Worm (Caenorhabditis elegans) whole organism, early embryonic: ENCODE measurements around the gene grl-18.

Experiments used
- B0310.2 ChIP-seq: sonication (generic microtip); optimal IDR thresholded peaks from 2 replicates; lab custom pipeline; 2016; ENCODE audit warnings: mild to moderate bottlenecking, missing genetic modification characterization, missing compliant biosample characterization
- F13C5.2 ChIP-seq: sonication (generic microtip); optimal IDR thresholded peaks from 2 replicates; lab custom pipeline; 2017; ENCODE audit warnings: mild to moderate bottlenecking, missing genetic modification characterization, inconsistent platforms, missing compliant biosample characterization
- aly-1 ChIP-seq: sonication (generic microtip); optimal IDR thresholded peaks from 2 replicates; lab custom pipeline; 2016; ENCODE audit warnings: missing genetic modification characterization, missing compliant biosample characterization
- ama-1 ChIP-seq: fragments of 150-350 bp; optimal IDR thresholded peaks from 2 replicates; lab custom pipeline; 2014
- ceh-13 ChIP-seq: fragments of 200-800 bp; sonication (Bioruptor generic); optimal IDR thresholded peaks from 2 replicates; lab custom pipeline; 2018; ENCODE audit warnings: mild to moderate bottlenecking, missing genetic modification characterization, missing compliant biosample characterization
- ceh-36 ChIP-seq: sonication (generic microtip); optimal IDR thresholded peaks from 2 replicates; lab custom pipeline; 2016; ENCODE audit warnings: missing genetic modification characterization, inconsistent platforms, missing compliant biosample characterization
- ets-7 ChIP-seq: sonication (generic microtip); optimal IDR thresholded peaks from 2 replicates; lab custom pipeline; 2016; ENCODE audit warnings: missing genotype, missing genetic modification characterization, missing compliant biosample characterization
- flt-1 ChIP-seq: fragments of 200-800 bp; sonication (Bioruptor generic); IDR thresholded peaks from 2 replicates; pipeline ENCODE4 v1.3.6; 2022; ENCODE audit warnings: missing genetic modification characterization, missing compliant biosample characterization
- hmbx-1 ChIP-seq: sonication (generic microtip); optimal IDR thresholded peaks from 2 replicates; lab custom pipeline; 2016; ENCODE audit warnings: mild to moderate bottlenecking, missing genetic modification characterization, missing compliant biosample characterization
- hmg-4 ChIP-seq: fragments of 200-800 bp; sonication (Bioruptor generic); optimal IDR thresholded peaks from 2 replicates; lab custom pipeline; 2018; ENCODE audit warnings: mild to moderate bottlenecking, missing genetic modification characterization, missing compliant biosample characterization
- hnd-1 ChIP-seq: sonication (generic microtip); optimal IDR thresholded peaks from 2 replicates; lab custom pipeline; 2016; ENCODE audit warnings: missing genetic modification characterization, missing compliant biosample characterization
- pes-1 ChIP-seq: fragments of 200-800 bp; sonication (Bioruptor generic); IDR thresholded peaks from 2 replicates; pipeline ENCODE4 v1.3.6; 2022; ENCODE audit warnings: missing genetic modification reagents, missing genetic modification characterization, missing compliant biosample characterization
- scrt-1 ChIP-seq: fragments of 200-800 bp; sonication (Bioruptor generic); IDR thresholded peaks from 2 replicates; pipeline ENCODE4 v1.3.6; 2022; ENCODE audit warnings: missing genetic modification characterization, missing compliant biosample characterization
- sea-1 ChIP-seq: fragments of 200-800 bp; sonication (Bioruptor generic); conservative IDR thresholded peaks from 2 replicates; pipeline ENCODE4 v1.3.6; 2022; ENCODE audit warnings: missing genetic modification characterization, missing compliant biosample characterization
- tbx-11 ChIP-seq: fragments of 200-800 bp; sonication (Bioruptor generic); IDR thresholded peaks from 2 replicates; pipeline ENCODE4 v1.3.6; 2022; ENCODE audit warnings: missing genetic modification characterization, missing compliant biosample characterization
- tbx-37 ChIP-seq: fragments of 200-800 bp; sonication (Bioruptor generic); conservative IDR thresholded peaks from 2 replicates; pipeline ENCODE4 v1.3.6; 2022; ENCODE audit warnings: missing genetic modification reagents, missing genetic modification characterization, missing compliant biosample characterization
- tra-4 ChIP-seq: sonication (generic microtip); optimal IDR thresholded peaks from 2 replicates; lab custom pipeline; 2017; ENCODE audit warnings: missing genetic modification characterization, missing compliant biosample characterization

grl-18 gene

DNA sequence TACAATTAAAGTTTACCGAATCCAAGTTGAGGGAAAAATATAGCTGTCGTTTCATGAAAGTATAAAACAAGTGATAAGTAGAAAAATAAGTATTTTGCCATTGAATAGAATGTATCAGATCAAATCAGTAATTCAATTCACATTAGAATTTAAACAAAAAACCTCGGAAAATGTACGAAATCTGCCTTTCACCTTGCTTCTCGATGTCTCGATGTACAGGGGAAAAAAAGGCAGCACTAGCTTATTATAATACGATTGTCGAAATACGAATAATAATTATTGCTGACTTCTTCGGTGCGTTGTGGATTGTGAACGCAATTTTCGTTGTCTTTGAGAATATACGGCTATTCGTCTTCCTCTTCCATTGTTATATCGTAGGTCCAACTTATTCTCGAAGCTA lies at the start of gene grl-18:
Gene grl-18, minus strand, starts transcription at position 101 of the 400 bp plus-strand sequence.
- TF ChIP-seq ets-7 (no peak), sea-1 (no peak), scrt-1 (no peak), B0310.2 (tag; lab: Kevin White, UChicago) (no peak), tbx-11 (GFP tag; lab: Robert Waterston, UW) (no peak), ceh-36 (tag; lab: Kevin White, UChicago) (no peak), flt-1 (GFP tag; lab: Robert Waterston, UW) (no peak), pes-1 (GFP tag; lab: Robert Waterston, UW) (no peak), hmg-4 (GFP tag; lab: Kevin White, UChicago) (no peak), ceh-13 (GFP tag; lab: Kevin White, UChicago) (no peak), hnd-1 (tag; lab: Kevin White, UChicago) (no peak), ama-1 (no peak), hmbx-1 (tag; lab: Kevin White, UChicago) (no peak), F13C5.2 (no peak), tbx-37 (GFP tag; lab: Robert Waterston, UW) (no peak), tra-4 (tag; lab: Kevin White, UChicago) (no peak), aly-1 (tag; lab: Kevin White, UChicago) (no peak)

DNA sequence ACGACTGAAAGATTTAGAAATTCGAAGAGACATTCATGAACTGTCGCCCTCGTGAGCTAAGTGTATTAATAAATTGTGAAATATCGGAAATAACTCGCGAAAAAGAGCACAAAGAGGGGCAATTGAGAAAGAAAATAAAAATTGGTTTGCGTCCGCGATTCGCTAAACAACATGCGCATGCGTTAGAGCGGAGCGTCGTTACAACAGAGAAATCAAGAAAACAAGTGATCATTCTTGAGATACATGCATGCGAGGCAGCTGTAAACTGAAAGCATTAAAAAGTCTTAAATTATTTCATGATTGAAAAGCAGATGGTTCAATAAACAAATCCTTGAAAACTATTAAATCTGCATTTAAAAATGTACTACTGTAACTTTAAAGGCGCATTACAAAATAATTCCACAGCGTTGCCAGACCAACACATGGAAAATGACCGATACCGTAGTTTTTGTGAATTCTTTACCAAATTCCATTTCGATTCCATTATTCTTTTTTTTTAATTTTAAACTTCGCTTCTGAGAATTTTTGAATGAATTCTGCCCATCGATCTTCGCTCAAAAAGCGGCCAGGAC lies 47.7 kb upstream of the grl-18 start, which contains the start of the genes cox-16 and syp-2:
Gene cox-16, minus strand, starts transcription at position 4 of the 572 bp plus-strand sequence.
Gene syp-2, plus strand, starts transcription at position 248 of the 572 bp plus-strand sequence.
- TF ChIP-seq scrt-1 (no peak), aly-1 (tag; lab: Kevin White, UChicago) (no peak), hmbx-1 (tag; lab: Kevin White, UChicago) (no peak), sea-1 (no peak), hmg-4 (GFP tag; lab: Kevin White, UChicago) (no peak), tra-4 (tag; lab: Kevin White, UChicago) (no peak), ets-7 (no peak), hnd-1 (tag; lab: Kevin White, UChicago) (no peak), ceh-36 (tag; lab: Kevin White, UChicago) (no peak), tbx-37 (GFP tag; lab: Robert Waterston, UW) (no peak), pes-1 (GFP tag; lab: Robert Waterston, UW) (no peak), flt-1 (GFP tag; lab: Robert Waterston, UW) (no peak), tbx-11 (GFP tag; lab: Robert Waterston, UW) (no peak), ceh-13 (GFP tag; lab: Kevin White, UChicago) (no peak), B0310.2 (tag; lab: Kevin White, UChicago) (no peak), F13C5.2 (no peak), ama-1 (no peak)

ce11 chrV:5535774-5536173 lies 47.1 kb upstream of the grl-18 start, which contains the start of gene C24G6.8:
TSS of gene C24G6.8 (minus strand) at chrV:5535874.
- TF ChIP-seq tbx-37 (GFP tag; lab: Robert Waterston, UW) (no peak), scrt-1 (no peak), flt-1 (GFP tag; lab: Robert Waterston, UW) (no peak), ceh-36 (tag; lab: Kevin White, UChicago) (no peak), sea-1 (no peak), aly-1 (tag; lab: Kevin White, UChicago) (no peak), hnd-1 (tag; lab: Kevin White, UChicago) (no peak), tra-4 (tag; lab: Kevin White, UChicago) (no peak), tbx-11 (GFP tag; lab: Robert Waterston, UW) (no peak), hmg-4 (GFP tag; lab: Kevin White, UChicago) (no peak), hmbx-1 (tag; lab: Kevin White, UChicago) (no peak), F13C5.2 (no peak), ceh-13 (GFP tag; lab: Kevin White, UChicago) (no peak), B0310.2 (tag; lab: Kevin White, UChicago) (no peak), pes-1 (GFP tag; lab: Robert Waterston, UW) (no peak), ama-1 (no peak)

DNA sequence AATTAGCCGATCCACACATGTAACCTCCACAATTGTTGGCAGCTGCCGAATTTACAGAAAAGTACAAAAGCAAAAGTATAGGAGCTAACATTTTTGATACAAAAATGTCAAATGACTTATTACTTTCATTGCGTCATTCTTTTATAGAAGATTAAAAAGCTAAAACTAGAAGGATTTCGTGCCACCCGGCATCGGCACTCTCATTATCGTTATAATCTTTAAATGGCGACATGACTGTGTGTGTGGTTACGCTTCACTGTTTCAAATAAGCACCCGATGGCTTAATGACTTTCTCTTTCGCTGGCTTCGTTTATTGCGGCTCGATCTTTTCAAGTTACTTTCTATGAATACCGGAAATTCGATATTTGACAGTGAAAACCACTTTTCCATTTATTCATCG lies 45.1 kb upstream of the grl-18 start, which contains the start of gene grl-1:
Gene grl-1, minus strand, starts transcription at position 101 of the 400 bp plus-strand sequence.
- no peak for TF ChIP-seq ceh-36 (tag; lab: Kevin White, UChicago)
- TF ChIP-seq sea-1 = no peak
- TF ChIP-seq ets-7 = no peak
- TF ChIP-seq flt-1 (GFP tag; lab: Robert Waterston, UW) = no peak
- TF ChIP-seq aly-1 (tag; lab: Kevin White, UChicago) = no peak
- no peak for TF ChIP-seq B0310.2 (tag; lab: Kevin White, UChicago)
- no peak for TF ChIP-seq pes-1 (GFP tag; lab: Robert Waterston, UW)
- no peak for TF ChIP-seq tra-4 (tag; lab: Kevin White, UChicago)
- TF ChIP-seq hmg-4 (GFP tag; lab: Kevin White, UChicago) = no peak
- TF ChIP-seq tbx-11 (GFP tag; lab: Robert Waterston, UW) = no peak
- TF ChIP-seq hmbx-1 (tag; lab: Kevin White, UChicago) = no peak
- no peak for TF ChIP-seq ceh-13 (GFP tag; lab: Kevin White, UChicago)
- no peak for TF ChIP-seq F13C5.2

- TF ChIP-seq hmg-4 (GFP tag; lab: Kevin White, UChicago) (no peak), tbx-37 (GFP tag; lab: Robert Waterston, UW) (no peak), aly-1 (tag; lab: Kevin White, UChicago) (no peak), pes-1 (GFP tag; lab: Robert Waterston, UW) (no peak), B0310.2 (tag; lab: Kevin White, UChicago) (no peak), tra-4 (tag; lab: Kevin White, UChicago) (no peak), ceh-36 (tag; lab: Kevin White, UChicago) (no peak), hnd-1 (tag; lab: Kevin White, UChicago) (no peak), ceh-13 (GFP tag; lab: Kevin White, UChicago) (no peak), hmbx-1 (tag; lab: Kevin White, UChicago) (no peak), tbx-11 (GFP tag; lab: Robert Waterston, UW) (no peak), ets-7 (no peak), flt-1 (GFP tag; lab: Robert Waterston, UW) (no peak)
These were observed 39.0 kb upstream of the grl-18 start for ce11 chrV:5527694-5528093.

DNA sequence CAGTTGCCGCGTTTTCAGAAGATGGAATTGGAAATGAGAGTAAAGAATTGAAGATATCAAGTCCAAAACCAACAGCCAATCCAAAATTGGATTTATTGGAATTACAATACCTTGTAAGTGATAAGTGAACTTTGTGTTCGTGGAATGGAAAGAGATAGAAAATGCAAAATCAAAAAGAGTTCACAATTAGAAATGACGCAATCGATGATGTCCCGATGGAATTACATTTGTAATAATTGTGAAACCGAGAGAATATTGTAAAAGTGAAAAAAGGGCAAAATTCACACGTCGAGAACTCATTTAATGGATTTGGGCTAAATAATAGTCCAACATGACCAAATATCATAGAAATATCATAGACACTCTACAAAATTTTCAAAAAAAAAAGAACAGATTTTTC lies 36.5 kb upstream of the grl-18 start:
- TF ChIP-seq ceh-13 (GFP tag; lab: Kevin White, UChicago) = no peak
- no peak for TF ChIP-seq aly-1 (tag; lab: Kevin White, UChicago)
- no peak for TF ChIP-seq F13C5.2
- TF ChIP-seq tbx-37 (GFP tag; lab: Robert Waterston, UW) = no peak
- TF ChIP-seq pes-1 (GFP tag; lab: Robert Waterston, UW) = no peak
- TF ChIP-seq hnd-1 (tag; lab: Kevin White, UChicago) = no peak
